Fruit fly (Drosophila melanogaster): ENCODE data around the gene cmpy.

The cmpy gene

dm6 chr3L:20711397-20711796, 7.6 kb downstream of the cmpy start (continued):
- TF ChIP-seq nerfin-1 (tag; optimal IDR thresholded peaks at IDR 0.05) (peak; percentile 38), CG8089 (GFP tag; optimal IDR thresholded peaks at IDR 0.05) (peak; percentile 62), CG16779 (GFP tag; IDR thresholded peaks at IDR 0.05) (no peak), Fer1 (GFP tag; optimal IDR thresholded peaks at IDR 0.05) (no peak), Opbp (GFP tag; IDR thresholded peaks at IDR 0.05; ENCODE audit: partially characterized antibody) (peak; percentile 57; the same call in 2 of the 3 replicates), Hey (tag; optimal IDR thresholded peaks at IDR 0.05) (no peak), CG8388 (GFP tag; optimal IDR thresholded peaks at IDR 0.05) (peak; percentile 20), E2f2 (GFP tag; IDR thresholded peaks at IDR 0.05) (no peak), abd-A (tag; optimal IDR thresholded peaks at IDR 0.05) (no peak), CG15073 (GFP tag; optimal IDR thresholded peaks at IDR 0.05) (no peak), eve (GFP tag; optimal IDR thresholded peaks at IDR 0.05) (peak in 1 of 2 experiments; percentile 73), Side (GFP tag; optimal IDR thresholded peaks at IDR 0.05) (peak; percentile 44), Atf3 (GFP tag; optimal IDR thresholded peaks at IDR 0.05) (peak; percentile 50), trh (GFP tag; optimal IDR thresholded peaks at IDR 0.05) (no peak), tup (GFP tag; optimal IDR thresholded peaks at IDR 0.05) (peak; percentile 0), CHES-1-like (GFP tag; optimal IDR thresholded peaks at IDR 0.05) (peak; percentile 24), lilli (GFP tag; optimal IDR thresholded peaks at IDR 0.05) (peak; percentile 52), Kr (GFP tag; optimal IDR thresholded peaks at IDR 0.05) (no peak), Blimp-1 (GFP tag; optimal IDR thresholded peaks at IDR 0.05) (peak; percentile 49), CG3281 (GFP tag; optimal IDR thresholded peaks at IDR 0.05) (peak; percentile 58), hbn (GFP tag; IDR thresholded peaks at IDR 0.05; ENCODE audit: partially characterized antibody) (no peak), fd3F (GFP tag; optimal IDR thresholded peaks at IDR 0.05) (peak; percentile 30), sens (GFP tag) (peak; percentile 92), CG1647 (GFP tag; optimal IDR thresholded peaks at IDR 0.05) (peak; percentile 44), CG43689 (GFP tag; IDR thresholded peaks at IDR 0.05) (no peak), CG10979 (tag; optimal IDR thresholded peaks at IDR 0.05) (peak; percentile 67), wek (GFP tag; optimal IDR thresholded peaks at IDR 0.05) (no peak), CG4328 (GFP tag; optimal IDR thresholded peaks at IDR 0.05) (no peak), Asciz (GFP tag; optimal IDR thresholded peaks at IDR 0.05) (peak; percentile 42), bsh (GFP tag; optimal IDR thresholded peaks at IDR 0.05) (peak in 1 of 2 experiments; percentile 69), her (GFP tag; optimal IDR thresholded peaks at IDR 0.05) (no peak), twi (tag; optimal IDR thresholded peaks at IDR 0.05) (peak; percentile 40), z (GFP tag; IDR thresholded peaks at IDR 0.05) (no peak), CG32532 (GFP tag; IDR thresholded peaks at IDR 0.05) (peak; percentile 79), Hr39 (optimal IDR thresholded peaks at IDR 0.05) (no peak), CG18619 (GFP tag; optimal IDR thresholded peaks at IDR 0.05) (peak; percentile 43), dimm (GFP tag; IDR thresholded peaks at IDR 0.05) (no peak), Ada2b (GFP tag; IDR thresholded peaks at IDR 0.05) (no peak; the same call in 1 of the 2 replicates), Optix (GFP tag; IDR thresholded peaks at IDR 0.05) (no peak), salm (tag; optimal IDR thresholded peaks at IDR 0.05) (peak; percentile 40), croc (GFP tag; conservative IDR thresholded peaks at IDR 0.05) (peak; percentile 36; the same call in 1 of the 3 replicates), Sry-β (GFP tag; optimal IDR thresholded peaks at IDR 0.05) (peak; percentile 23), pfk (GFP tag; optimal IDR thresholded peaks at IDR 0.05) (no peak), Tbp (GFP tag; optimal IDR thresholded peaks at IDR 0.05) (no peak), CG2875 (GFP tag; optimal IDR thresholded peaks at IDR 0.05) (peak; percentile 62), CG8290 (GFP tag; optimal IDR thresholded peaks at IDR 0.05) (no peak), CG8290 (tag; optimal IDR thresholded peaks at IDR 0.05) (peak; percentile 33 to 70), CG2116 (GFP tag; optimal IDR thresholded peaks at IDR 0.05) (peak; percentile 34), CG6689 (GFP tag; IDR thresholded peaks at IDR 0.05) (no peak), Hr78 (GFP tag; optimal IDR thresholded peaks at IDR 0.05) (no peak), dan (GFP tag; IDR thresholded peaks at IDR 0.05) (no peak)

Data from whole organism, embryonic.